Fruit fly (Drosophila melanogaster) whole organism, embryonic: ENCODE measurements around the gene CG9328.

ENCODE experiments used
- Abd-B ChIP-seq: fragments of 200-800 bp; sonication (Bioruptor generic); optimal IDR thresholded peaks from 2 replicates; lab custom pipeline; 2018; ENCODE audit warnings: missing biosample characterization, mild to moderate bottlenecking, missing genetic modification characterization, moderate library complexity
- Ada2b ChIP-seq: fragments of 200-800 bp; sonication (Bioruptor generic); IDR thresholded peaks from 2 replicates; pipeline ENCODE4 v1.3.6; 2022; ENCODE audit warnings: missing biosample characterization, missing genetic modification characterization
- Atf-2 ChIP-seq: fragments of 200-800 bp; sonication (Bioruptor generic); optimal IDR thresholded peaks from 2 replicates; lab custom pipeline; 2016; ENCODE audit warnings: missing biosample characterization, missing genetic modification characterization
- BEAF-32 ChIP-seq: fragments of 200-800 bp; sonication (Bioruptor generic); optimal IDR thresholded peaks from 3 replicates; lab custom pipeline; 2017; ENCODE audit warnings: missing biosample characterization, missing genetic modification characterization, mild to moderate bottlenecking, moderate library complexity, missing genetic modification reagents
- CG10209 ChIP-seq: fragments of 200-800 bp; sonication (Bioruptor generic); optimal IDR thresholded peaks from 3 replicates; lab custom pipeline; 2017; ENCODE audit warnings: missing biosample characterization, mild to moderate bottlenecking, missing genetic modification characterization, missing genetic modification reagents
- CG11696 ChIP-seq: fragments of 200-800 bp; sonication (Bioruptor generic); IDR thresholded peaks from 2 replicates; pipeline ENCODE4 v1.3.6; 2022; ENCODE audit warnings: missing biosample characterization, missing genetic modification characterization
- CG11723 ChIP-seq: fragments of 200-800 bp; sonication (Bioruptor generic); optimal IDR thresholded peaks from 2 replicates; lab custom pipeline; 2017; ENCODE audit warnings: missing biosample characterization, mild to moderate bottlenecking, missing genetic modification characterization
- CG14050 ChIP-seq: fragments of 200-800 bp; sonication (Bioruptor generic); IDR thresholded peaks from 3 replicates; pipeline ENCODE4 v1.3.6; 2022; ENCODE audit warnings: missing biosample characterization, missing genetic modification characterization
- CG14441 ChIP-seq: fragments of 200-800 bp; sonication (Bioruptor generic); IDR thresholded peaks from 2 replicates; pipeline ENCODE4 v1.3.6; 2022; ENCODE audit warnings: missing biosample characterization, missing genetic modification characterization
- CG15011 ChIP-seq: fragments of 200-800 bp; sonication (Bioruptor generic); optimal IDR thresholded peaks from 3 replicates; lab custom pipeline; 2018; ENCODE audit warnings: missing biosample characterization, mild to moderate bottlenecking, missing genetic modification characterization
- CG1603 ChIP-seq: fragments of 200-800 bp; sonication (Bioruptor generic); optimal IDR thresholded peaks from 2 replicates; lab custom pipeline; 2019; ENCODE audit warnings: missing biosample characterization, mild to moderate bottlenecking, missing genetic modification characterization, moderate library complexity
- CG17361 ChIP-seq: fragments of 200-800 bp; sonication (Bioruptor generic); IDR thresholded peaks from 3 replicates; pipeline ENCODE4 v1.3.6; 2022; ENCODE audit warnings: missing biosample characterization, missing genetic modification characterization
- CG17829 ChIP-seq: fragments of 200-800 bp; optimal IDR thresholded peaks from 2 replicates; lab custom pipeline; 2019; ENCODE audit warnings: missing biosample characterization, mild to moderate bottlenecking, missing genetic modification characterization, moderate library complexity
- CG18764 ChIP-seq: fragments of 200-800 bp; sonication (Bioruptor generic); optimal IDR thresholded peaks from 3 replicates; lab custom pipeline; 2016; ENCODE audit warnings: missing biosample characterization, missing genetic modification characterization
- CG2129 ChIP-seq: fragments of 200-800 bp; sonication (Bioruptor generic); IDR thresholded peaks from 2 replicates; pipeline ENCODE4 v1.3.6; 2022; ENCODE audit warnings: missing biosample characterization, missing genetic modification characterization; ENCODE audit not compliant: partially characterized antibody
- CG3726 ChIP-seq: fragments of 200-800 bp; sonication (Bioruptor generic); IDR thresholded peaks from 3 replicates; pipeline ENCODE4, ENCODE4 v1.3.6; 2022; ENCODE audit warnings: missing biosample characterization, missing genetic modification characterization
- CG4730 ChIP-seq: fragments of 200-800 bp; sonication (Bioruptor generic); IDR thresholded peaks from 2 replicates; pipeline ENCODE4 v1.3.6; 2022; ENCODE audit warnings: missing biosample characterization, missing genetic modification characterization
- CG6175 ChIP-seq: fragments of 200-800 bp; sonication (Bioruptor generic); IDR thresholded peaks from 3 replicates; pipeline ENCODE4 v1.3.6; 2022; ENCODE audit warnings: missing biosample characterization, missing genetic modification characterization
- CG6272 ChIP-seq: fragments of 200-800 bp; sonication (Bioruptor generic); IDR thresholded peaks from 2 replicates; pipeline ENCODE4 v1.3.6; 2022; ENCODE audit warnings: missing biosample characterization, missing genetic modification characterization
- CG6813 ChIP-seq: fragments of 200-800 bp; sonication (Bioruptor generic); optimal IDR thresholded peaks from 2 replicates; lab custom pipeline; 2017; ENCODE audit warnings: missing biosample characterization, missing genetic modification characterization, mild to moderate bottlenecking, moderate library complexity, missing genetic modification reagents
- CG7556 ChIP-seq: fragments of 200-800 bp; sonication (Bioruptor generic); optimal IDR thresholded peaks from 2 replicates; lab custom pipeline; 2017; ENCODE audit warnings: missing biosample characterization, mild to moderate bottlenecking, missing genetic modification characterization
- Deaf1 ChIP-seq: fragments of 200-800 bp; optimal IDR thresholded peaks from 3 replicates; lab custom pipeline; 2019; ENCODE audit warnings: missing biosample characterization, mild to moderate bottlenecking, missing genetic modification characterization, moderate library complexity
- Dfd ChIP-seq, 2 experiments: fragments of >200 bp; optimal IDR thresholded peaks; 2 replicates each; lab custom pipeline; 2017; ENCODE audit warnings: missing biosample characterization in 2 of 2, missing genetic modification characterization in 2 of 2
- Drgx ChIP-seq: fragments of 200-800 bp; sonication (Bioruptor generic); IDR thresholded peaks from 2 replicates; pipeline ENCODE4 v1.3.6; 2022; ENCODE audit warnings: missing biosample characterization, missing genetic modification characterization
- E2f2 ChIP-seq: fragments of 200-800 bp; sonication (Bioruptor generic); IDR thresholded peaks from 2 replicates; pipeline ENCODE4 v1.3.6; 2022; ENCODE audit warnings: missing biosample characterization, missing genetic modification characterization
- Gsc ChIP-seq: fragments of 200-800 bp; sonication (Bioruptor generic); IDR thresholded peaks from 2 replicates; pipeline ENCODE4 v1.3.6; 2022; ENCODE audit warnings: missing biosample characterization, missing genetic modification characterization
- HLH3B ChIP-seq: fragments of 200-800 bp; sonication (Bioruptor generic); IDR thresholded peaks from 2 replicates; pipeline ENCODE4 v1.3.6; 2022; ENCODE audit warnings: missing biosample characterization, missing genetic modification characterization
- Hr39 ChIP-seq: fragments of >200 bp; optimal IDR thresholded peaks from 2 replicates; lab custom pipeline; 2017
- Mad ChIP-seq: fragments of 200-800 bp; sonication (Bioruptor generic); optimal IDR thresholded peaks from 2 replicates; lab custom pipeline; 2016; ENCODE audit warnings: missing biosample characterization, missing genetic modification characterization
- Nf-YA ChIP-seq: fragments of 200-800 bp; sonication (Bioruptor generic); IDR thresholded peaks from 2 replicates; pipeline ENCODE4 v1.3.6; 2022; ENCODE audit warnings: missing biosample characterization, missing genetic modification characterization
- Ssrp ChIP-seq: fragments of 200-800 bp; sonication (Bioruptor generic); optimal IDR thresholded peaks from 2 replicates; lab custom pipeline; 2018; ENCODE audit warnings: missing biosample characterization, mild to moderate bottlenecking, missing genetic modification characterization, moderate library complexity
- Trl ChIP-seq, 3 experiments: fragments of >200 bp in 2 of 3; fragments of 200-800 bp in 1 of 3; sonication (Bioruptor generic) in 1 of 3; optimal IDR thresholded peaks; 2 replicates in 1 of 3; 3 replicates in 2 of 3; lab custom pipeline; 2016 to 2017; ENCODE audit warnings: missing biosample characterization in 1 of 3, missing genetic modification characterization in 1 of 3
- bowl ChIP-seq: fragments of 200-800 bp; sonication (Bioruptor generic); IDR thresholded peaks from 2 replicates; pipeline ENCODE4 v1.3.6; 2022; ENCODE audit warnings: missing biosample characterization, missing genetic modification characterization
- br ChIP-seq: fragments of >200 bp; optimal IDR thresholded peaks from 2 replicates; lab custom pipeline; 2017
- danr ChIP-seq: fragments of 200-800 bp; sonication (Bioruptor generic); IDR thresholded peaks from 2 replicates; pipeline ENCODE4 v1.3.6; 2022; ENCODE audit warnings: missing biosample characterization, missing genetic modification characterization
- disco-r ChIP-seq: fragments of 200-800 bp; sonication (Bioruptor generic); optimal IDR thresholded peaks from 2 replicates; lab custom pipeline; 2016; ENCODE audit warnings: missing biosample characterization, missing genetic modification characterization
- dmrt11E ChIP-seq: fragments of 200-800 bp; sonication (Bioruptor generic); optimal IDR thresholded peaks from 3 replicates; lab custom pipeline; 2018; ENCODE audit warnings: missing biosample characterization, mild to moderate bottlenecking, missing genetic modification characterization, moderate library complexity
- fd3F ChIP-seq: fragments of 200-800 bp; sonication (Bioruptor generic); optimal IDR thresholded peaks from 2 replicates; lab custom pipeline; 2018; ENCODE audit warnings: missing biosample characterization, mild to moderate bottlenecking, missing genetic modification characterization, moderate library complexity
- hkb ChIP-seq, 2 experiments: fragments of 200-800 bp in 1 of 2; fragments of >200 bp in 1 of 2; sonication (Bioruptor generic) in 1 of 2; IDR thresholded peaks in 1 of 2; optimal IDR thresholded peaks in 1 of 2; 2 replicates each; pipeline versions ENCODE4 v1.3.6 to Lab custom; 2017 to 2022; ENCODE audit warnings: missing biosample characterization in 1 of 2, missing genetic modification characterization in 1 of 2
- jumu ChIP-seq: fragments of 200-800 bp; sonication (Bioruptor generic); optimal IDR thresholded peaks from 3 replicates; lab custom pipeline; 2016; ENCODE audit warnings: missing biosample characterization, missing genetic modification characterization
- p53 ChIP-seq: fragments of 200-800 bp; sonication (Bioruptor generic); optimal IDR thresholded peaks from 2 replicates; lab custom pipeline; 2016; ENCODE audit warnings: missing biosample characterization, missing genetic modification characterization
- sens ChIP-seq: fragments of 200-800 bp; sonication (Bioruptor generic); peaks from one replicate; lab custom pipeline; 2016; ENCODE audit warnings: missing biosample characterization, missing genetic modification characterization
- slou ChIP-seq: fragments of 200-800 bp; sonication (Bioruptor generic); optimal IDR thresholded peaks from 3 replicates; lab custom pipeline; 2016; ENCODE audit warnings: missing biosample characterization, missing genetic modification characterization
- stwl ChIP-seq: fragments of 200-800 bp; sonication (Bioruptor generic); optimal IDR thresholded peaks from 3 replicates; lab custom pipeline; 2018; ENCODE audit warnings: missing biosample characterization, mild to moderate bottlenecking, missing genetic modification characterization, moderate library complexity
- vnd ChIP-seq: fragments of 200-800 bp; sonication (Bioruptor generic); IDR thresholded peaks from 3 replicates; pipeline ENCODE4 v1.3.6; 2022; ENCODE audit warnings: missing biosample characterization, missing genetic modification characterization; ENCODE audit not compliant: partially characterized antibody
- zfh2 ChIP-seq: fragments of 200-800 bp; sonication (Bioruptor generic); optimal IDR thresholded peaks from 2 replicates; lab custom pipeline; 2016; ENCODE audit warnings: missing biosample characterization, missing genetic modification characterization

CG9328 gene

dm6 chr2L:20808510-20809195, 11.1 kb downstream of the CG9328 start (continued):
- TF ChIP-seq E2f2 (GFP tag; lab: Robert Waterston, UW): no peak
- TF ChIP-seq jumu (GFP tag; lab: Kevin White, UChicago): no peak
- TF ChIP-seq CG11723 (GFP tag; lab: Kevin White, UChicago): no peak
- no peak for TF ChIP-seq br
- TF ChIP-seq slou (GFP tag; lab: Kevin White, UChicago): no peak
- no peak for TF ChIP-seq Ssrp (tag; lab: Kevin White, UChicago)
- no peak for TF ChIP-seq hkb (optimal IDR thresholded peaks at IDR 0.05; lab: Kevin White, UChicago)
- TF ChIP-seq hkb (GFP tag; IDR thresholded peaks at IDR 0.05; lab: Robert Waterston, UW): peak; percentile 1; the same call in 1 of the 2 replicates
- no peak for TF ChIP-seq vnd

- TF ChIP-seq Drgx (GFP tag; lab: Robert Waterston, UW): peak; percentile 28; the same call in 1 of the 2 replicates
- TF ChIP-seq Nf-YA (GFP tag; lab: Robert Waterston, UW): no peak
Observed at dm6 chr2L:20809229-20809628, 11.7 kb downstream of the CG9328 start.

- TF ChIP-seq disco-r (no peak), bowl (GFP tag; lab: Robert Waterston, UW) (no peak), CG14050 (GFP tag; lab: Robert Waterston, UW) (peak; percentile 49), CG7556 (GFP tag; lab: Kevin White, UChicago) (peak; percentile 37), fd3F (GFP tag; lab: Kevin White, UChicago) (peak; percentile 29), Trl (optimal IDR thresholded peaks at IDR 0.05; lab: Kevin White, UChicago) (no peak), Trl (GFP tag; optimal IDR thresholded peaks at IDR 0.05; lab: Kevin White, UChicago) (no peak), Mad (no peak), BEAF-32 (GFP tag; lab: Kevin White, UChicago) (no peak), CG1603 (tag; lab: Kevin White, UChicago) (peak; percentile 32), CG14441 (GFP tag; lab: Robert Waterston, UW) (peak; percentile 62), CG15011 (GFP tag; lab: Kevin White, UChicago) (no peak), CG17829 (tag; lab: Kevin White, UChicago) (peak; percentile 29), stwl (no peak), zfh2 (GFP tag; lab: Kevin White, UChicago) (no peak), CG6272 (no peak), CG11696 (peak; percentile 60; the same call in 1 of the 2 replicates), Deaf1 (tag; lab: Kevin White, UChicago) (peak; percentile 42), danr (GFP tag; lab: Robert Waterston, UW) (no peak), CG2129 (GFP tag; lab: Robert Waterston, UW) (no peak), Ada2b (GFP tag; lab: Robert Waterston, UW) (no peak), HLH3B (GFP tag; lab: Robert Waterston, UW) (peak; percentile 39; the same call in 1 of the 2 replicates), CG6813 (GFP tag; lab: Kevin White, UChicago) (peak; percentile 31), Atf-2 (GFP tag; lab: Kevin White, UChicago) (no peak), sens (GFP tag; lab: Kevin White, UChicago) (peak; percentile 72), CG3726 (GFP tag; lab: Robert Waterston, UW) (no peak), Abd-B (GFP tag; lab: Kevin White, UChicago) (no peak), Dfd (GFP tag; optimal IDR thresholded peaks at IDR 0.05; lab: Kevin White, UChicago) (no peak), dmrt11E (tag; lab: Kevin White, UChicago) (no peak), CG10209 (GFP tag; lab: Kevin White, UChicago) (peak; percentile 47), CG18764 (GFP tag; lab: Kevin White, UChicago) (no peak), Gsc (GFP tag; lab: Robert Waterston, UW) (no peak), CG6175 (GFP tag; lab: Robert Waterston, UW) (no peak), CG17361 (GFP tag; lab: Robert Waterston, UW) (peak; percentile 64; the same call in 1 of the 3 replicates), CG4730 (GFP tag; lab: Robert Waterston, UW) (peak; percentile 33; the same call in 1 of the 2 replicates), p53 (GFP tag; lab: Kevin White, UChicago) (no peak), Hr39 (lab: Kevin White, UChicago) (no peak)
Observed at dm6 chr2L:20811039-20811652, 13.6 kb downstream of the CG9328 start.
